Fruit fly (Drosophila melanogaster): Measurements from ENCODE around the gene sro.

- TF ChIP-seq Myc (optimal IDR thresholded peaks at IDR 0.05): no peak
- no peak for TF ChIP-seq h (optimal IDR thresholded peaks at IDR 0.05)
- no peak for TF ChIP-seq ttk (optimal IDR thresholded peaks at IDR 0.05)
- TF ChIP-seq Sin3A (optimal IDR thresholded peaks at IDR 0.05): no peak
These were observed 2.8 kb downstream of the sro start for dm6 chr3R:29797183-29797582.

All from Kc167 (cell line).